Worm (Caenorhabditis elegans) whole organism, early embryonic: ENCODE data around the gene C03B1.4.

Source experiments
- F13C5.2 ChIP-seq: sonication (generic microtip); optimal IDR thresholded peaks from 2 replicates; lab custom pipeline; 2017; ENCODE audit warnings: mild to moderate bottlenecking, missing genetic modification characterization, inconsistent platforms, missing compliant biosample characterization
- aly-1 ChIP-seq: sonication (generic microtip); optimal IDR thresholded peaks from 2 replicates; lab custom pipeline; 2016; ENCODE audit warnings: missing genetic modification characterization, missing compliant biosample characterization
- ama-1 ChIP-seq: fragments of 150-350 bp; optimal IDR thresholded peaks from 2 replicates; lab custom pipeline; 2014
- ceh-36 ChIP-seq: sonication (generic microtip); optimal IDR thresholded peaks from 2 replicates; lab custom pipeline; 2016; ENCODE audit warnings: missing genetic modification characterization, inconsistent platforms, missing compliant biosample characterization
- ets-7 ChIP-seq: sonication (generic microtip); optimal IDR thresholded peaks from 2 replicates; lab custom pipeline; 2016; ENCODE audit warnings: missing genotype, missing genetic modification characterization, missing compliant biosample characterization
- hmbx-1 ChIP-seq: sonication (generic microtip); optimal IDR thresholded peaks from 2 replicates; lab custom pipeline; 2016; ENCODE audit warnings: mild to moderate bottlenecking, missing genetic modification characterization, missing compliant biosample characterization
- hmg-4 ChIP-seq: fragments of 200-800 bp; sonication (Bioruptor generic); optimal IDR thresholded peaks from 2 replicates; lab custom pipeline; 2018; ENCODE audit warnings: mild to moderate bottlenecking, missing genetic modification characterization, missing compliant biosample characterization
- hnd-1 ChIP-seq: sonication (generic microtip); optimal IDR thresholded peaks from 2 replicates; lab custom pipeline; 2016; ENCODE audit warnings: missing genetic modification characterization, missing compliant biosample characterization
- pes-1 ChIP-seq: fragments of 200-800 bp; sonication (Bioruptor generic); IDR thresholded peaks from 2 replicates; pipeline ENCODE4 v1.3.6; 2022; ENCODE audit warnings: missing genetic modification reagents, missing genetic modification characterization, missing compliant biosample characterization
- scrt-1 ChIP-seq: fragments of 200-800 bp; sonication (Bioruptor generic); IDR thresholded peaks from 2 replicates; pipeline ENCODE4 v1.3.6; 2022; ENCODE audit warnings: missing genetic modification characterization, missing compliant biosample characterization
- sea-1 ChIP-seq: fragments of 200-800 bp; sonication (Bioruptor generic); conservative IDR thresholded peaks from 2 replicates; pipeline ENCODE4 v1.3.6; 2022; ENCODE audit warnings: missing genetic modification characterization, missing compliant biosample characterization
- tbx-11 ChIP-seq: fragments of 200-800 bp; sonication (Bioruptor generic); IDR thresholded peaks from 2 replicates; pipeline ENCODE4 v1.3.6; 2022; ENCODE audit warnings: missing genetic modification characterization, missing compliant biosample characterization
- tbx-37 ChIP-seq: fragments of 200-800 bp; sonication (Bioruptor generic); conservative IDR thresholded peaks from 2 replicates; pipeline ENCODE4 v1.3.6; 2022; ENCODE audit warnings: missing genetic modification reagents, missing genetic modification characterization, missing compliant biosample characterization

DNA sequence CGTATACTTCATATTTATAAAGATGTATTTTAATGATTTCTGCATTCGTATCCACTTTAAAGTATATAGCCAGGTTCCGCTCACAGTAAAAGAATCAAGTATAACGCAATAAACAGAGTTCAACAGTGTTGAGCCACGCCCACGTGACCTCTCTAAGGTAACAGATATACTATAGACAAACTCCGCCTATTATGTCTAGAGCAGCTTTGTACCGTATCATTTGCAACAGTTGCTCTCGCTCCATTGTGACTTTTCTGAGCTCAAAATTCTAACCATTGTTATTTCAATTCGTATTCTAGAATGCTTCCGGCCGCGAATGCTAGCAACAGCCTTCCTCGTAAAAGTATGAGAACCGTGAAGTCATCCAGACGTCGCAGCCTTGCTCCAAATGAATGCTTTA lies 9.1 kb downstream of the C03B1.4 start, which contains the start of gene C03B1.17:
- TF ChIP-seq sea-1 (GFP tag; lab: Robert Waterston, UW) (no peak), ama-1 (lab: Kevin White, UChicago) (no peak), tbx-37 (GFP tag; lab: Robert Waterston, UW) (no peak), ets-7 (no peak), pes-1 (no peak), tbx-11 (no peak), ceh-36 (tag; lab: Kevin White, UChicago) (no peak), F13C5.2 (tag; lab: Kevin White, UChicago) (no peak), hmbx-1 (tag; lab: Kevin White, UChicago) (no peak), hmg-4 (GFP tag; lab: Kevin White, UChicago) (no peak), aly-1 (tag; lab: Kevin White, UChicago) (no peak), hnd-1 (tag; lab: Kevin White, UChicago) (no peak), scrt-1 (no peak)
